Worm (Caenorhabditis elegans) whole organism, early embryonic: ENCODE data around the gene spp-12.

Experiments used
- B0310.2 ChIP-seq: sonication (generic microtip); optimal IDR thresholded peaks from 2 replicates; lab custom pipeline; 2016; ENCODE audit warnings: mild to moderate bottlenecking, missing genetic modification characterization, missing compliant biosample characterization
- F13C5.2 ChIP-seq: sonication (generic microtip); optimal IDR thresholded peaks from 2 replicates; lab custom pipeline; 2017; ENCODE audit warnings: mild to moderate bottlenecking, missing genetic modification characterization, inconsistent platforms, missing compliant biosample characterization
- ama-1 ChIP-seq: fragments of 150-350 bp; optimal IDR thresholded peaks from 2 replicates; lab custom pipeline; 2014
- ceh-13 ChIP-seq: fragments of 200-800 bp; sonication (Bioruptor generic); optimal IDR thresholded peaks from 2 replicates; lab custom pipeline; 2018; ENCODE audit warnings: mild to moderate bottlenecking, missing genetic modification characterization, missing compliant biosample characterization
- ets-7 ChIP-seq: sonication (generic microtip); optimal IDR thresholded peaks from 2 replicates; lab custom pipeline; 2016; ENCODE audit warnings: missing genotype, missing genetic modification characterization, missing compliant biosample characterization
- flt-1 ChIP-seq: fragments of 200-800 bp; sonication (Bioruptor generic); IDR thresholded peaks from 2 replicates; pipeline ENCODE4 v1.3.6; 2022; ENCODE audit warnings: missing genetic modification characterization, missing compliant biosample characterization
- hmbx-1 ChIP-seq: sonication (generic microtip); optimal IDR thresholded peaks from 2 replicates; lab custom pipeline; 2016; ENCODE audit warnings: mild to moderate bottlenecking, missing genetic modification characterization, missing compliant biosample characterization
- hnd-1 ChIP-seq: sonication (generic microtip); optimal IDR thresholded peaks from 2 replicates; lab custom pipeline; 2016; ENCODE audit warnings: missing genetic modification characterization, missing compliant biosample characterization
- pes-1 ChIP-seq: fragments of 200-800 bp; sonication (Bioruptor generic); IDR thresholded peaks from 2 replicates; pipeline ENCODE4 v1.3.6; 2022; ENCODE audit warnings: missing genetic modification reagents, missing genetic modification characterization, missing compliant biosample characterization
- scrt-1 ChIP-seq: fragments of 200-800 bp; sonication (Bioruptor generic); IDR thresholded peaks from 2 replicates; pipeline ENCODE4 v1.3.6; 2022; ENCODE audit warnings: missing genetic modification characterization, missing compliant biosample characterization
- tbx-11 ChIP-seq: fragments of 200-800 bp; sonication (Bioruptor generic); IDR thresholded peaks from 2 replicates; pipeline ENCODE4 v1.3.6; 2022; ENCODE audit warnings: missing genetic modification characterization, missing compliant biosample characterization
- tbx-37 ChIP-seq: fragments of 200-800 bp; sonication (Bioruptor generic); conservative IDR thresholded peaks from 2 replicates; pipeline ENCODE4 v1.3.6; 2022; ENCODE audit warnings: missing genetic modification reagents, missing genetic modification characterization, missing compliant biosample characterization

DNA sequence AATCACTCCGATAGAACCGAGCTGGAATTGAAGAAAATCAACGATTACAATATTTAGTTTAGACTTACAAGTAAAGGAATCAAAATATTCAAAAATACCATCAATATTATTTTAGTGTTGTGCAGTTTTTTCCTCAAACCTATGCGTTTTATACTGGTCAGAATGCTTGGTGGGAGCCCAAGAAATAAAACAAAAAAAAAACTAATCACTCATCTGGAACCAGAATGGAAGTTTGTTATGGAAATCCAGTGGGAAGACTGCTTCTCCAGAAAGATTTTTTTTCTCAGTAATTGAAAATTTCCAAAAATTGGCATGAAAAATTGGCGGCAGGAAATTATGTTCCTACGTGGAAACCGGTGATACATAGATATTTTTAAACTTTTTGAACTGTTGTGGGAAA lies 33.2 kb upstream of the spp-12 start, which contains the start of gene srx-134:
- TF ChIP-seq tbx-37 (GFP tag; lab: Robert Waterston, UW) (no peak), ama-1 (no peak), tbx-11 (GFP tag; lab: Robert Waterston, UW) (no peak), ceh-13 (GFP tag; lab: Kevin White, UChicago) (no peak), F13C5.2 (tag; lab: Kevin White, UChicago) (no peak), scrt-1 (GFP tag; lab: Robert Waterston, UW) (no peak), hmbx-1 (no peak), hnd-1 (tag; lab: Kevin White, UChicago) (no peak), ets-7 (tag; lab: Kevin White, UChicago) (no peak), B0310.2 (tag; lab: Kevin White, UChicago) (no peak), flt-1 (GFP tag; lab: Robert Waterston, UW) (no peak), pes-1 (GFP tag; lab: Robert Waterston, UW) (no peak)
